Fruit fly (Drosophila melanogaster) whole organism, embryonic: ENCODE data around the gene CG4970.

Experiments used
- Abd-B ChIP-seq: fragments of 200-800 bp; sonication (Bioruptor generic); optimal IDR thresholded peaks from 2 replicates; lab custom pipeline; 2018; ENCODE audit warnings: missing biosample characterization, mild to moderate bottlenecking, missing genetic modification characterization, moderate library complexity
- BtbVII ChIP-seq: fragments of 200-800 bp; sonication (Bioruptor generic); optimal IDR thresholded peaks from 3 replicates; lab custom pipeline; 2017; ENCODE audit warnings: missing biosample characterization, mild to moderate bottlenecking, missing genetic modification characterization
- CG10366 ChIP-seq: fragments of 200-800 bp; sonication (Bioruptor generic); IDR thresholded peaks from 2 replicates; pipeline ENCODE4 v1.3.6; 2022; ENCODE audit warnings: missing biosample characterization, missing genetic modification characterization
- CG10565 ChIP-seq: fragments of 200-800 bp; sonication (Bioruptor generic); optimal IDR thresholded peaks from 3 replicates; lab custom pipeline; 2016; ENCODE audit warnings: missing biosample characterization, mild to moderate bottlenecking, missing genetic modification characterization
- CG11560 ChIP-seq: fragments of 200-800 bp; sonication (Bioruptor generic); IDR thresholded peaks from 3 replicates; pipeline ENCODE4 v1.3.6; 2022; ENCODE audit warnings: missing biosample characterization, missing genetic modification characterization
- CG14050 ChIP-seq: fragments of 200-800 bp; sonication (Bioruptor generic); IDR thresholded peaks from 3 replicates; pipeline ENCODE4 v1.3.6; 2022; ENCODE audit warnings: missing biosample characterization, missing genetic modification characterization
- CG15011 ChIP-seq: fragments of 200-800 bp; sonication (Bioruptor generic); optimal IDR thresholded peaks from 3 replicates; lab custom pipeline; 2018; ENCODE audit warnings: missing biosample characterization, mild to moderate bottlenecking, missing genetic modification characterization
- CG16815 ChIP-seq: fragments of 200-800 bp; sonication (Bioruptor generic); optimal IDR thresholded peaks from 3 replicates; lab custom pipeline; 2017; ENCODE audit warnings: missing biosample characterization, mild to moderate bottlenecking, missing genetic modification characterization
- CG1792 ChIP-seq: fragments of 200-800 bp; sonication (Bioruptor generic); optimal IDR thresholded peaks from 2 replicates; lab custom pipeline; 2016; ENCODE audit warnings: missing biosample characterization, missing genetic modification characterization
- CG18599 ChIP-seq: fragments of 200-800 bp; sonication (Bioruptor generic); optimal IDR thresholded peaks from 3 replicates; lab custom pipeline; 2017; ENCODE audit warnings: missing biosample characterization, missing genetic modification characterization, mild to moderate bottlenecking, moderate library complexity, missing genetic modification reagents
- CG18619 ChIP-seq: fragments of 200-800 bp; sonication (Bioruptor generic); optimal IDR thresholded peaks from 3 replicates; lab custom pipeline; 2017; ENCODE audit warnings: missing biosample characterization, mild to moderate bottlenecking, missing genetic modification characterization
- CG32532 ChIP-seq: fragments of 200-800 bp; sonication (Bioruptor generic); IDR thresholded peaks from 2 replicates; pipeline ENCODE4 v1.3.6; 2022; ENCODE audit warnings: missing biosample characterization, missing genetic modification characterization
- CG3726 ChIP-seq: fragments of 200-800 bp; sonication (Bioruptor generic); IDR thresholded peaks from 3 replicates; pipeline ENCODE4, ENCODE4 v1.3.6; 2022; ENCODE audit warnings: missing biosample characterization, missing genetic modification characterization
- CG5180 ChIP-seq: fragments of 200-800 bp; sonication (Bioruptor generic); optimal IDR thresholded peaks from 3 replicates; lab custom pipeline; 2017; ENCODE audit warnings: missing biosample characterization, missing genetic modification characterization, mild to moderate bottlenecking, moderate library complexity, missing genetic modification reagents
- CG7357 ChIP-seq: fragments of 200-800 bp; sonication (Bioruptor generic); IDR thresholded peaks from 3 replicates; pipeline ENCODE4 v1.3.6; 2022; ENCODE audit warnings: missing biosample characterization, missing genetic modification characterization
- CG7987 ChIP-seq: fragments of 200-800 bp; sonication (Bioruptor generic); optimal IDR thresholded peaks from 2 replicates; lab custom pipeline; 2018; ENCODE audit warnings: missing biosample characterization, mild to moderate bottlenecking, missing genetic modification characterization, moderate library complexity
- CG8281 ChIP-seq: fragments of 200-800 bp; sonication (Bioruptor generic); optimal IDR thresholded peaks from 2 replicates; lab custom pipeline; 2018; ENCODE audit warnings: missing biosample characterization, mild to moderate bottlenecking, missing genetic modification characterization, moderate library complexity
- CG9727 ChIP-seq: fragments of 200-800 bp; sonication (Bioruptor generic); optimal IDR thresholded peaks from 3 replicates; lab custom pipeline; 2017; ENCODE audit warnings: missing biosample characterization, mild to moderate bottlenecking, missing genetic modification characterization
- CoRest ChIP-seq: fragments of 200-800 bp; sonication (Bioruptor generic); optimal IDR thresholded peaks from 3 replicates; lab custom pipeline; 2018; ENCODE audit warnings: missing biosample characterization, mild to moderate bottlenecking, missing genetic modification characterization, moderate library complexity
- D19B ChIP-seq: fragments of 200-800 bp; sonication (Bioruptor generic); optimal IDR thresholded peaks from 2 replicates; lab custom pipeline; 2017; ENCODE audit warnings: missing biosample characterization, mild to moderate bottlenecking, missing genetic modification characterization
- Dfd ChIP-seq, 2 experiments: fragments of >200 bp; optimal IDR thresholded peaks; 2 replicates each; lab custom pipeline; 2017; ENCODE audit warnings: missing biosample characterization in 2 of 2, missing genetic modification characterization in 2 of 2
- Dp ChIP-seq: fragments of 200-800 bp; sonication (Bioruptor generic); optimal IDR thresholded peaks from 2 replicates; lab custom pipeline; 2018; ENCODE audit warnings: missing biosample characterization, mild to moderate bottlenecking, missing genetic modification characterization, moderate library complexity
- Meics ChIP-seq: fragments of 200-800 bp; sonication (Bioruptor generic); optimal IDR thresholded peaks from 2 replicates; lab custom pipeline; 2017; ENCODE audit warnings: missing biosample characterization, mild to moderate bottlenecking, missing genetic modification characterization
- Oaz ChIP-seq: fragments of 200-800 bp; sonication (Bioruptor generic); IDR thresholded peaks from 2 replicates; pipeline ENCODE4 v1.3.6; 2022; ENCODE audit warnings: missing biosample characterization, missing genetic modification characterization
- PHDP ChIP-seq: fragments of 200-800 bp; sonication (Bioruptor generic); optimal IDR thresholded peaks from 3 replicates; lab custom pipeline; 2018; ENCODE audit warnings: missing biosample characterization, mild to moderate bottlenecking, missing genetic modification characterization, moderate library complexity
- Rfx ChIP-seq: fragments of 200-800 bp; sonication (Bioruptor generic); IDR thresholded peaks from 2 replicates; pipeline ENCODE4 v1.3.6; 2022; ENCODE audit warnings: missing biosample characterization, missing genetic modification characterization
- Sox102F ChIP-seq: fragments of 200-800 bp; sonication (Bioruptor generic); optimal IDR thresholded peaks from 2 replicates; lab custom pipeline; 2018; ENCODE audit warnings: missing biosample characterization, mild to moderate bottlenecking, missing genetic modification characterization, moderate library complexity
- ap ChIP-seq: fragments of 200-800 bp; sonication (Bioruptor generic); IDR thresholded peaks from 2 replicates; pipeline ENCODE4 v1.3.6; 2022; ENCODE audit warnings: missing biosample characterization, missing genetic modification characterization
- br ChIP-seq: fragments of >200 bp; optimal IDR thresholded peaks from 2 replicates; lab custom pipeline; 2017
- crc ChIP-seq: fragments of 200-800 bp; sonication (Bioruptor generic); optimal IDR thresholded peaks from 2 replicates; lab custom pipeline; 2016; ENCODE audit warnings: missing biosample characterization, missing genetic modification characterization
- crp ChIP-seq, 2 experiments: fragments of 200-800 bp; sonication (Bioruptor generic); optimal IDR thresholded peaks; 2 replicates in 1 of 2; 3 replicates in 1 of 2; lab custom pipeline; 2017; ENCODE audit warnings: missing biosample characterization in 2 of 2, missing genetic modification characterization in 2 of 2, mild to moderate bottlenecking in 1 of 2, moderate library complexity in 1 of 2
- disco-r ChIP-seq: fragments of 200-800 bp; sonication (Bioruptor generic); optimal IDR thresholded peaks from 2 replicates; lab custom pipeline; 2016; ENCODE audit warnings: missing biosample characterization, missing genetic modification characterization
- gem ChIP-seq: fragments of 200-800 bp; sonication (Bioruptor generic); optimal IDR thresholded peaks from 2 replicates; lab custom pipeline; 2019; ENCODE audit warnings: missing biosample characterization, mild to moderate bottlenecking, missing genetic modification characterization, moderate library complexity
- grau ChIP-seq: fragments of 200-800 bp; optimal IDR thresholded peaks from 3 replicates; lab custom pipeline; 2019; ENCODE audit warnings: missing biosample characterization, mild to moderate bottlenecking, missing genetic modification characterization, moderate library complexity
- gt ChIP-seq: fragments of 200-800 bp; sonication (Bioruptor generic); IDR thresholded peaks from 2 replicates; pipeline ENCODE4 v1.3.6; 2022; ENCODE audit warnings: missing biosample characterization, missing genetic modification characterization
- hb ChIP-seq: fragments of 200-800 bp; sonication (Bioruptor generic); IDR thresholded peaks from 3 replicates; pipeline ENCODE4 v1.3.6; 2022; ENCODE audit warnings: missing biosample characterization, missing genetic modification characterization; ENCODE audit not compliant: partially characterized antibody
- kah ChIP-seq: fragments of 200-800 bp; sonication (Bioruptor generic); optimal IDR thresholded peaks from 2 replicates; lab custom pipeline; 2018; ENCODE audit warnings: missing biosample characterization, mild to moderate bottlenecking, missing genetic modification characterization
- lbe ChIP-seq: fragments of 200-800 bp; sonication (Bioruptor generic); optimal IDR thresholded peaks from 2 replicates; lab custom pipeline; 2016; ENCODE audit warnings: missing biosample characterization, mild to moderate bottlenecking, missing genetic modification characterization
- luna ChIP-seq: fragments of 200-800 bp; sonication (Bioruptor generic); optimal IDR thresholded peaks from 2 replicates; lab custom pipeline; 2016; ENCODE audit warnings: missing biosample characterization, missing genetic modification characterization
- nmo ChIP-seq: fragments of 200-800 bp; sonication (Bioruptor generic); optimal IDR thresholded peaks from 2 replicates; lab custom pipeline; 2018; ENCODE audit warnings: missing biosample characterization, mild to moderate bottlenecking, missing genetic modification characterization, moderate library complexity
- pan ChIP-seq, 4 experiments: fragments of >200 bp in 3 of 4; fragments of 200-800 bp in 1 of 4; sonication (Bioruptor generic) in 1 of 4; optimal IDR thresholded peaks in 3 of 4; IDR thresholded peaks in 1 of 4; 2 replicates each; pipeline versions ENCODE4 v1.3.6 to Lab custom; 2017 to 2022; ENCODE audit warnings: missing biosample characterization in 2 of 4, missing genetic modification characterization in 2 of 4, mixed read lengths in 1 of 4
- pum ChIP-seq: fragments of 200-800 bp; sonication (Bioruptor generic); optimal IDR thresholded peaks from 2 replicates; lab custom pipeline; 2016; ENCODE audit warnings: missing biosample characterization, missing genetic modification characterization
- sd ChIP-seq: fragments of 200-800 bp; sonication (Bioruptor generic); optimal IDR thresholded peaks from 3 replicates; lab custom pipeline; 2018; ENCODE audit warnings: missing biosample characterization, mild to moderate bottlenecking, missing genetic modification characterization, moderate library complexity
- slbo ChIP-seq: fragments of 200-800 bp; sonication (Bioruptor generic); IDR thresholded peaks from 2 replicates; pipeline ENCODE4 v1.3.6; 2022; ENCODE audit warnings: missing biosample characterization, missing genetic modification characterization
- slou ChIP-seq: fragments of 200-800 bp; sonication (Bioruptor generic); optimal IDR thresholded peaks from 3 replicates; lab custom pipeline; 2016; ENCODE audit warnings: missing biosample characterization, missing genetic modification characterization
- sug ChIP-seq: fragments of 200-800 bp; optimal IDR thresholded peaks from 2 replicates; lab custom pipeline; 2019; ENCODE audit warnings: missing biosample characterization, mild to moderate bottlenecking, missing genetic modification characterization, moderate library complexity
- tgo ChIP-seq: fragments of 200-800 bp; sonication (Bioruptor generic); IDR thresholded peaks from 3 replicates; pipeline ENCODE4 v1.3.6; 2022; ENCODE audit warnings: missing biosample characterization, missing genetic modification characterization

Gene CG4970

DNA sequence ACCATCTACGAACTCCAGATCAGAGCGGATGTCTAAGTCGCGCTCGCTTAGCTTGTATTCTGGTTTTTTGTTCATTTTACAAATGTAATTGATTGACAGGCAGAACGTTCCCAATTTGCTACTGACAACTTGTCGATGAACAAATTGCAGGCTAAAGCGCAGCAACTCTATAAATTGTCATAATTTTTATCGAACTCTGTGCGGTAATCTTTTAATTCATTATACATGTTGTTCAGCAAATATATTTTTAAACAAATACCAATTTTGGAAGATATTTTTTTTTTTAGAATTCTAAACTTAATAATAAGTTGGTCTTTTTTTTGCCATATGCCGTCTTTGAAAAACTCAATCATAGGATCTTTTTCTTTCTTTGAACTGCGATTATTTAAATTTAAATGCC lies 4.0 kb downstream of the CG4970 start, which contains the start of gene CG14930:
CG14930 (minus strand) TSS at position 101 of the 400 bp plus-strand sequence.
- no peak for TF ChIP-seq CG8281 (tag; lab: Kevin White, UChicago)
- TF ChIP-seq Dp (GFP tag; lab: Kevin White, UChicago) = no peak
- TF ChIP-seq crp (GFP tag; optimal IDR thresholded peaks at IDR 0.05; lab: Kevin White, UChicago) = no peak
- TF ChIP-seq Abd-B = no peak
- TF ChIP-seq CG10565 = no peak
- no peak for TF ChIP-seq disco-r (GFP tag; lab: Kevin White, UChicago)
- no peak for TF ChIP-seq ap
- TF ChIP-seq grau = no peak

DNA sequence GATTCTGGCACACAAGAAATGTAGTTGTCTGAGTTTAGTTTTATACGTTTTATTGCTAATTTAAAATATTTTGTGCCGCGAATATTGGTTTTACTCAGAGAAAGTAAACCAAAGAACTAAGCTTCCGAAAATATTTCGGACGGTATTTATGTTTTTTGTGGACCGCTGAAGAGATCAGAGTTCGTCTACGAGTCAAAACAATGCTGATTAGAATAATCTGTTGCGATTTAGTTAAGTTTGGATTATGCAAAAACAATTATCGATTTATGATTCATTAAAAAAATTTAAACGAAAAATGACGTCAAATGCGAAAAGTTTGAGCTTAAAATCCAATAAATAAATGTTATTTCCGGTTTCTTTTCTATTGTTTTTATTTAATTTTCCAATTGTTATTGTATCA lies 5.5 kb downstream of the CG4970 start, which contains the start of gene CG43153:
CG43153 (minus strand) TSS at position 101 of the 400 bp plus-strand sequence.
- no peak for TF ChIP-seq hb
- TF ChIP-seq pum (GFP tag; lab: Kevin White, UChicago) = no peak
- no peak for TF ChIP-seq CG15011
- no peak for TF ChIP-seq Rfx (GFP tag; lab: Robert Waterston, UW)
- no peak for TF ChIP-seq PHDP (tag; lab: Kevin White, UChicago)
- no peak for TF ChIP-seq crc (GFP tag; lab: Kevin White, UChicago)
- no peak for TF ChIP-seq CG1792 (GFP tag; lab: Kevin White, UChicago)
- TF ChIP-seq CoRest = no peak

DNA sequence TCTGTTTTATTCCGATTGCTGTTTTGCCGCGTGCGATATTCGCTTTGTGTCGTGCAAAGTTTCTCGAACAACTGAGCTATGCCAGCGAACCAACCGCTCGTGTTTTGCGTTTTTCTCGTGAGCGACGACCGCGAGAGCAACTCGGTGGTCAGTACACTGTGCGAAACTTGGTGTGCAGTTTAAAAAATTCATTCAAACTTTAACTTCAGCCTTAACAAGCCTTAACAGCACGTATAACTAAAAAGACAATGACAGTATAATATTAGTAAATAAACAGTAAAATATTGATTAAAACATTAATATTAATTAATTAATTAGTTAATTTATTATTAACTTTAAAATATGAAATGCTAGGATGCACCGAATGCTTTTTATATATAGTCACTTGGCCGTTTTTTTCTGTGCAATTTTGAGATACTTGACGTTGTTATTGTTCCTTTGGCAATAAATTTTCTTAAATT lies 11.0 kb downstream of the CG4970 start, which contains the start of gene CG31705:
CG31705 (minus strand) TSS at position 77 of the 461 bp plus-strand sequence.
- no peak for TF ChIP-seq br (lab: Kevin White, UChicago)
- peak; percentile 30; the same call in 2 of the 3 replicates for TF ChIP-seq tgo (GFP tag; lab: Robert Waterston, UW)
- TF ChIP-seq CG7357 = no peak
- TF ChIP-seq CG11560 (tag; lab: Robert Waterston, UW) = 0 out of 3 replicates have a peak, but pooled peaks have one; percentile 46
- TF ChIP-seq CG18619 (GFP tag; lab: Kevin White, UChicago) = peak; percentile 48
- TF ChIP-seq nmo (GFP tag; lab: Kevin White, UChicago) = peak; percentile 50
- peak; percentile 55 for TF ChIP-seq slou (GFP tag; lab: Kevin White, UChicago)
- peak; percentile 72 for TF ChIP-seq CG9727 (GFP tag; lab: Kevin White, UChicago)
- no peak for TF ChIP-seq sd
- TF ChIP-seq CG3726 (GFP tag; lab: Robert Waterston, UW) = 0 out of 3 replicates have a peak, but pooled peaks have one; percentile 70
- TF ChIP-seq Dfd (GFP tag; optimal IDR thresholded peaks at IDR 0.05; lab: Kevin White, UChicago) = no peak
- peak; percentile 4 for TF ChIP-seq sug (tag; lab: Kevin White, UChicago)
- TF ChIP-seq CG32532 (GFP tag; lab: Robert Waterston, UW) = peak; percentile 56; the same call in 1 of the 2 replicates
- no peak for TF ChIP-seq CG7987 (GFP tag; lab: Kevin White, UChicago)
- peak; percentile 6 for TF ChIP-seq CG16815 (GFP tag; lab: Kevin White, UChicago)
- peak; percentile 64 for TF ChIP-seq CoRest
- no peak for TF ChIP-seq luna (GFP tag; lab: Kevin White, UChicago)
- TF ChIP-seq CG18599 (GFP tag; lab: Kevin White, UChicago) = peak; percentile 50
- peak; percentile 42; the same call in 2 of the 3 replicates for TF ChIP-seq CG14050 (GFP tag; lab: Robert Waterston, UW)
- TF ChIP-seq Sox102F = peak; percentile 49
- peak; percentile 79 for TF ChIP-seq Meics (GFP tag; lab: Kevin White, UChicago)
- no peak for TF ChIP-seq pan (optimal IDR thresholded peaks at IDR 0.05; lab: Kevin White, UChicago)
- peak in 1 of 2 experiments; percentile 53 for TF ChIP-seq pan (GFP tag; optimal IDR thresholded peaks at IDR 0.05 in 1 of 2, IDR thresholded peaks at IDR 0.05 in 1 of 2)
- TF ChIP-seq slbo (GFP tag; lab: Robert Waterston, UW) = peak; percentile 67
- no peak for TF ChIP-seq CG10366 (GFP tag; lab: Robert Waterston, UW)
- TF ChIP-seq Oaz (GFP tag; lab: Robert Waterston, UW) = no peak
- peak; percentile 76 for TF ChIP-seq gem (tag; lab: Kevin White, UChicago)
- no peak for TF ChIP-seq gt (GFP tag; lab: Robert Waterston, UW)
- peak; percentile 56 for TF ChIP-seq D19B (GFP tag; lab: Kevin White, UChicago)
- TF ChIP-seq lbe (GFP tag; lab: Kevin White, UChicago) = no peak
- no peak for TF ChIP-seq kah
- peak; percentile 55 for TF ChIP-seq BtbVII (GFP tag; lab: Kevin White, UChicago)
- no peak for TF ChIP-seq CG5180 (GFP tag; lab: Kevin White, UChicago)
